Worm (Caenorhabditis elegans): Measurements from ENCODE around the gene C48D1.1.

The C48D1.1 gene

DNA sequence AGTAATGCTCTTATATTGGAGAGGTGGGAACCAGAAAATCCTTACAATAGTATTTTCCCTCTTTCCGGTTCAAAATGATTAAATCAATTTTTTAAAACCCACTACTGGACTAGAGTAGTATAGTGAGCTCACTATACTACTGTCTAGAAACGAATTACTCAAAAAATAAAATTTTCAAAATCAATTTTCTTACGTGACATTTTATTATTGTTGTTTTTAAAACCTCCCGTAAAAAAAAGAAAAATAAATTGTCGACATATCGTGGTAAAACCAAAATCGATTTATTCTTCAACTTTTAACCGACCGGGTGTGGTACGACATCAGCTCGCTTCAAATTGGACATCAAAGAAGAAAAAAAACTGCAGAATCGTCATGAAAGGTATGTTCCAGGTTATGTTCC is 7.7 kb downstream of the C48D1.1 start, which contains the start of gene F58D2.2:
Gene F58D2.2, plus strand, starts transcription at position 301 of the 400 bp plus-strand sequence.
- TF ChIP-seq grh-1 (GFP tag; IDR thresholded peaks at IDR 0.05), result no peak
- no peak for TF ChIP-seq isw-1 (GFP tag; IDR thresholded peaks at IDR 0.05)
- no peak for TF ChIP-seq lin-15B (tag; optimal IDR thresholded peaks at IDR 0.05)
- no peak for TF ChIP-seq ceh-8 (GFP tag; optimal IDR thresholded peaks at IDR 0.05)
- TF ChIP-seq vab-15 (tag; optimal IDR thresholded peaks at IDR 0.05), result no peak
- no peak for TF ChIP-seq nhr-237 (tag; optimal IDR thresholded peaks at IDR 0.05)
- TF ChIP-seq ceh-90 (tag; optimal IDR thresholded peaks at IDR 0.05), result no peak
- TF ChIP-seq efl-3 (GFP tag; optimal IDR thresholded peaks at IDR 0.05), result no peak
- TF ChIP-seq nhr-20 (tag; optimal IDR thresholded peaks at IDR 0.05), result no peak
- no peak for TF ChIP-seq ces-1 (GFP tag; optimal IDR thresholded peaks at IDR 0.05)
- no peak for TF ChIP-seq lsy-2 (tag; optimal IDR thresholded peaks at IDR 0.05)

DNA sequence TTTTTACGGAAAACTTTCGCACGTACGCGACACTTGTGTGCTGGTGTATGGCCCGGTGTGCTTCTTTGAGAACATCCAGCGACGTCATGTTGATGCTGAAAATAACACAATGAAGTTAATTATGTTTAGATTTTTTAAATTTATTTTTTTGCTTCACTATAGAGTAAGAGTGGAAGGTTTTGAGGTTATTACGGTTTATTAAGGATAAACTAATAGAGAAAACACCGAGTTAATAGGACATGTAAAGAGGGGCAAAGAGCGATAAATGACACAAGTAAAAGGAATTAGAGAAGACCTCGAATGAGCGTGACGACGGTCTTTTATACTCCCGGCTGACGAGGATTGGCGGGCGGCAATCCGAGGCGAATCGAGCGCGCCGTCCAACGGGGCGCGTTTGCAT is 8.2 kb downstream of the C48D1.1 start, which contains the start of gene F58D2.4:
Gene F58D2.4, minus strand, starts transcription at position 101 of the 400 bp plus-strand sequence.
- TF ChIP-seq nhr-71 (tag; optimal IDR thresholded peaks at IDR 0.05), result no peak
- no peak for TF ChIP-seq alr-1 (tag; optimal IDR thresholded peaks at IDR 0.05; ENCODE audit: borderline replicate concordance)
- TF ChIP-seq nhr-77 (tag; optimal IDR thresholded peaks at IDR 0.05), result no peak
- no peak for TF ChIP-seq fkh-4 (tag; optimal IDR thresholded peaks at IDR 0.05; ENCODE audit: borderline replicate concordance)
- no peak for TF ChIP-seq skn-1 (tag; optimal IDR thresholded peaks at IDR 0.05)
- no peak for TF ChIP-seq mdl-1 (tag; optimal IDR thresholded peaks at IDR 0.05)
- TF ChIP-seq aha-1 (tag; optimal IDR thresholded peaks at IDR 0.05), result no peak
- no peak for TF ChIP-seq mep-1 (tag; optimal IDR thresholded peaks at IDR 0.05)
- no peak for TF ChIP-seq dsc-1 (tag; optimal IDR thresholded peaks at IDR 0.05)
- TF ChIP-seq egl-27 (tag; optimal IDR thresholded peaks at IDR 0.05), result no peak
- TF ChIP-seq efl-3 (GFP tag; optimal IDR thresholded peaks at IDR 0.05), result no peak
- no peak for TF ChIP-seq hlh-4 (tag; optimal IDR thresholded peaks at IDR 0.05)
- no peak for TF ChIP-seq nhr-84 (tag; optimal IDR thresholded peaks at IDR 0.05)
- TF ChIP-seq mef-2 (tag; optimal IDR thresholded peaks at IDR 0.05), result no peak
- TF ChIP-seq ztf-4 (tag; optimal IDR thresholded peaks at IDR 0.05), result no peak
- TF ChIP-seq unc-62 (GFP tag; optimal IDR thresholded peaks at IDR 0.05), result no peak

DNA sequence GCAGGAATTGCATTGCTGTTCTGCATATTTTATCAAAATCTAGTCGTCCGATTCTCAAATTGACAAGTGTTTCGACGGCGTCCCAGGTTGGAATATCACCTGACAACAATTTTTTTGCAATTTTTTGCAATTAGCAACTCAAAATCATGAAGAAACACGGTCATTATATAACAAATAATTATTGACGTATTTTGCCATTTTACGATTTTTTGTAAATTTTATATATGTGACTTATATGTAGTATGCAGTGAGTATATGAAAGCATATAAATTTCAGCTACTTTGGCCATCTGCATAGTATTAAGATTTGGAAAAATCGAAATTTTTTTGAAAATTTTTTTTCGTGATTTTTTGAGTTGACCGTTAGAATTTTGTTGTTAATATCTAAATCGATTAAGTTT is 16.5 kb downstream of the C48D1.1 start, which contains the start of gene F58D2.3:
Gene F58D2.3, minus strand, starts transcription at position 101 of the 400 bp plus-strand sequence.
- TF ChIP-seq mab-9 (GFP tag; IDR thresholded peaks at IDR 0.05), result 0 out of 2 replicates have a peak, but pooled peaks have one; percentile 16
- TF ChIP-seq nhr-76 (tag; optimal IDR thresholded peaks at IDR 0.05), result no peak
- no peak for TF ChIP-seq nhr-19 (GFP tag; conservative IDR thresholded peaks at IDR 0.05)
- TF ChIP-seq xbp-1 (tag; optimal IDR thresholded peaks at IDR 0.05), result no peak
- no peak for TF ChIP-seq isw-1 (GFP tag; IDR thresholded peaks at IDR 0.05)
- no peak for TF ChIP-seq fkh-4 (tag; optimal IDR thresholded peaks at IDR 0.05; ENCODE audit: borderline replicate concordance)

DNA sequence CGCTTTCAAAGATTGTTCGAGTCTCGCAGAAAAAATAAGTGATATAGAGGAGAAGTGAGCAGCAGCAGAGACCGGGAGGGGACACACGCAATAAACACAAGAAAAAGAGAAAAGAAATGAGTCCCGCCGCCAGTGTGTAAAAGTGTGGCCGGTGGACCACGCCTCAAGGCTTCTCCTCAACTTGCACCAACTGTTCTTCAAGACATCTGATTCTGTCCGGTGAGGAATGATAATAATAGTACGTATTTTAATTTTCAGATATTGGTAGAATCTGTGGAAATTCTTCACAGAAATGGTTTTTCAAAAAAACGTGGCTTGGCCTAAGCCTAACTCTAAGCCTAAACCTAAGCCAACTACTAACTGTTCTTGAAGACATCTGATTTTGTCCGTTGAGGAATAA is 17.9 kb downstream of the C48D1.1 start, which contains the start of gene lev-1:
Gene lev-1, minus strand, starts transcription at position 101 of the 400 bp plus-strand sequence.
- TF ChIP-seq nhr-237 (tag; optimal IDR thresholded peaks at IDR 0.05) (no peak), nhr-85 (tag) (peak; percentile 34)

DNA sequence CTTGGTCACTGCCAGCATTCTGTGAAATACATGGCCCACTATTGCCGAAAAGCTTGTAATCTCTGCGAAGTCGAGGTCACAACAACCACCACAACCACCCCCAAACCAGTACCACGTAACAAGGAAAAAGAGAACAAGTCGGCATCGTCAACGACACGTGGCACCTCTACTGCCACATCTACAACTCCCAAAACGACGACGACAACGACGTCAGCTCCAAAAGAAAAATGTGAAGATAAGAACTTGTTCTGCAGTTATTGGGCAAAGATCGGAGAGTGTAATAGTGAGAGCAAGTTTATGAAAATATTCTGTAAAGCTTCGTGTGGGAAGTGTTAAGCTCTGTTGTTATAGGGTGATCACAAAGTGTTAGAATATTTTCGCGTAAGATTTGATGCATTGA is 23.8 kb downstream of the C48D1.1 start:
- no peak for TF ChIP-seq sptf-1 (tag; optimal IDR thresholded peaks at IDR 0.05)
- no peak for TF ChIP-seq alr-1 (tag; optimal IDR thresholded peaks at IDR 0.05; ENCODE audit: borderline replicate concordance)
- TF ChIP-seq jun-1 (tag; optimal IDR thresholded peaks at IDR 0.05), result no peak
- TF ChIP-seq pag-3 (tag; optimal IDR thresholded peaks at IDR 0.05; ENCODE audit: borderline replicate concordance, insufficient read depth), result no peak
- no peak for TF ChIP-seq xbp-1 (tag; optimal IDR thresholded peaks at IDR 0.05)
- TF ChIP-seq lin-39 (tag; optimal IDR thresholded peaks at IDR 0.05), result no peak
- TF ChIP-seq rnt-1 (tag; optimal IDR thresholded peaks at IDR 0.05), result no peak
- TF ChIP-seq nhr-71 (tag; optimal IDR thresholded peaks at IDR 0.05), result no peak
- TF ChIP-seq efl-1 (optimal IDR thresholded peaks at IDR 0.05), result no peak
- TF ChIP-seq efl-1 (GFP tag; optimal IDR thresholded peaks at IDR 0.05 in 1 of 2), result no peak
- no peak for TF ChIP-seq egl-27 (tag; optimal IDR thresholded peaks at IDR 0.05)
- no peak for TF ChIP-seq snpc-4 (tag; optimal IDR thresholded peaks at IDR 0.05)
- no peak for TF ChIP-seq nhr-47 (tag; optimal IDR thresholded peaks at IDR 0.05)
- TF ChIP-seq vab-15 (tag; optimal IDR thresholded peaks at IDR 0.05), result no peak
- no peak for TF ChIP-seq lir-3 (tag; optimal IDR thresholded peaks at IDR 0.05; ENCODE audit: poor library complexity)
- TF ChIP-seq ceh-90 (tag; optimal IDR thresholded peaks at IDR 0.05), result no peak
- TF ChIP-seq mdl-1 (tag; optimal IDR thresholded peaks at IDR 0.05), result no peak
- TF ChIP-seq lin-13 (GFP tag; optimal IDR thresholded peaks at IDR 0.05), result no peak
- no peak for TF ChIP-seq nhr-12 (tag; optimal IDR thresholded peaks at IDR 0.05)
- no peak for TF ChIP-seq ztf-4 (tag; optimal IDR thresholded peaks at IDR 0.05)
- TF ChIP-seq pax-3 (tag; optimal IDR thresholded peaks at IDR 0.05), result no peak

Measured in whole organism, L1 larva.